Fruit fly (Drosophila melanogaster) whole organism, prepupa: ENCODE data around the gene Ir68a.

Experiments
- Blimp-1 ChIP-seq: fragments of 200-800 bp; sonication (Bioruptor generic); optimal IDR thresholded peaks from 3 replicates; lab custom pipeline; 2017; ENCODE audit warnings: missing biosample characterization, missing genetic modification characterization, mild to moderate bottlenecking, moderate library complexity, missing genetic modification reagents
- CG11294 ChIP-seq: fragments of 200-800 bp; sonication (Bioruptor generic); IDR thresholded peaks from 2 replicates; pipeline ENCODE4 v1.3.6; 2022; ENCODE audit warnings: missing biosample characterization, missing genetic modification characterization
- CG11762 ChIP-seq: fragments of 200-800 bp; sonication (Bioruptor generic); optimal IDR thresholded peaks from 3 replicates; lab custom pipeline; 2016; ENCODE audit warnings: missing biosample characterization, missing genetic modification characterization; ENCODE audit not compliant: insufficient read depth
- CG11902 ChIP-seq: fragments of 200-800 bp; sonication (Bioruptor generic); optimal IDR thresholded peaks from 3 replicates; lab custom pipeline; 2016; ENCODE audit warnings: missing biosample characterization, missing genetic modification characterization
- CG1621 ChIP-seq: fragments of 200-800 bp; sonication (Bioruptor generic); optimal IDR thresholded peaks from 3 replicates; lab custom pipeline; 2018; ENCODE audit warnings: missing biosample characterization, mild to moderate bottlenecking, missing genetic modification characterization
- CG16779 ChIP-seq: fragments of 200-800 bp; sonication (Bioruptor generic); optimal IDR thresholded peaks from 3 replicates; lab custom pipeline; 2017; ENCODE audit warnings: missing biosample characterization, mild to moderate bottlenecking, missing genetic modification characterization
- CG31627 ChIP-seq: fragments of 200-800 bp; sonication (Bioruptor generic); optimal IDR thresholded peaks from 3 replicates; lab custom pipeline; 2016; ENCODE audit warnings: missing biosample characterization, missing genetic modification characterization
- CG32006 ChIP-seq: fragments of 200-800 bp; sonication (Bioruptor generic); optimal IDR thresholded peaks from 3 replicates; lab custom pipeline; 2017; ENCODE audit warnings: missing biosample characterization, mild to moderate bottlenecking, missing genetic modification characterization
- CG34406 ChIP-seq: fragments of 200-800 bp; sonication (Bioruptor generic); optimal IDR thresholded peaks from 3 replicates; lab custom pipeline; 2016; ENCODE audit warnings: missing biosample characterization, missing genetic modification characterization
- CG3919 ChIP-seq: fragments of 200-800 bp; sonication (Bioruptor generic); optimal IDR thresholded peaks from 3 replicates; lab custom pipeline; 2016; ENCODE audit warnings: missing biosample characterization, missing genetic modification characterization
- CG4318 ChIP-seq: fragments of 200-800 bp; sonication (Bioruptor generic); optimal IDR thresholded peaks from 3 replicates; lab custom pipeline; 2017; ENCODE audit warnings: missing biosample characterization, mild to moderate bottlenecking, missing genetic modification characterization
- CG6163 ChIP-seq: fragments of 200-800 bp; sonication (Bioruptor generic); IDR thresholded peaks from 3 replicates; pipeline ENCODE4 v1.3.6; 2022; ENCODE audit warnings: missing biosample characterization, missing genetic modification characterization
- CG6792 ChIP-seq: fragments of 200-800 bp; sonication (Bioruptor generic); optimal IDR thresholded peaks from 3 replicates; lab custom pipeline; 2016; ENCODE audit warnings: missing biosample characterization, missing genetic modification characterization
- CG6808 ChIP-seq: fragments of 200-800 bp; sonication (Bioruptor generic); optimal IDR thresholded peaks from 3 replicates; lab custom pipeline; 2017; ENCODE audit warnings: missing biosample characterization, missing genetic modification characterization, mild to moderate bottlenecking, moderate library complexity, missing genetic modification reagents
- CG6854 ChIP-seq: fragments of 200-800 bp; sonication (Bioruptor generic); optimal IDR thresholded peaks from 2 replicates; lab custom pipeline; 2017; ENCODE audit warnings: missing biosample characterization, mild to moderate bottlenecking, missing genetic modification characterization
- CG7368 ChIP-seq: fragments of 200-800 bp; sonication (Bioruptor generic); optimal IDR thresholded peaks from 3 replicates; lab custom pipeline; 2016; ENCODE audit warnings: missing biosample characterization, missing genetic modification characterization
- CG8632 ChIP-seq: fragments of 200-800 bp; sonication (Bioruptor generic); optimal IDR thresholded peaks from 3 replicates; lab custom pipeline; 2016; ENCODE audit warnings: missing biosample characterization, missing genetic modification characterization
- CG9139 ChIP-seq: fragments of 200-800 bp; sonication (Bioruptor generic); optimal IDR thresholded peaks from 3 replicates; lab custom pipeline; 2017; ENCODE audit warnings: missing biosample characterization, mild to moderate bottlenecking, missing genetic modification characterization
- Eip75B ChIP-seq: fragments of 200-800 bp; sonication (Bioruptor generic); optimal IDR thresholded peaks from 3 replicates; lab custom pipeline; 2016; ENCODE audit warnings: missing biosample characterization, missing genetic modification characterization
- Eip78C ChIP-seq: fragments of 200-800 bp; sonication (Bioruptor generic); peaks from one replicate; lab custom pipeline; 2016; ENCODE audit warnings: missing biosample characterization, missing genetic modification characterization
- Eip93F ChIP-seq: fragments of 200-800 bp; sonication (Bioruptor generic); optimal IDR thresholded peaks from 2 replicates; lab custom pipeline; 2016; ENCODE audit warnings: missing biosample characterization, mild to moderate bottlenecking, missing genetic modification characterization
- Ets21C ChIP-seq: fragments of 200-800 bp; sonication (Bioruptor generic); optimal IDR thresholded peaks from 3 replicates; lab custom pipeline; 2016; ENCODE audit warnings: missing biosample characterization, missing genetic modification characterization
- Ets96B ChIP-seq: fragments of 200-800 bp; optimal IDR thresholded peaks from 2 replicates; lab custom pipeline; 2019; ENCODE audit warnings: missing biosample characterization, mild to moderate bottlenecking, missing genetic modification characterization, moderate library complexity
- Gug ChIP-seq: fragments of 200-800 bp; sonication (Bioruptor generic); IDR thresholded peaks from 2 replicates; pipeline ENCODE4 v1.3.6; 2022; ENCODE audit warnings: missing biosample characterization, missing genetic modification characterization
- Hr38 ChIP-seq: sonication (Bioruptor generic); optimal IDR thresholded peaks from 2 replicates; lab custom pipeline; 2016; ENCODE audit warnings: missing biosample characterization, missing genetic modification characterization
- Hr39 ChIP-seq: fragments of 200-800 bp; sonication (Bioruptor generic); optimal IDR thresholded peaks from 2 replicates; lab custom pipeline; 2016; ENCODE audit warnings: missing biosample characterization, missing genetic modification characterization
- Hr4 ChIP-seq: fragments of 200-800 bp; sonication (Bioruptor generic); optimal IDR thresholded peaks from 3 replicates; lab custom pipeline; 2016; ENCODE audit warnings: missing biosample characterization, missing genetic modification characterization
- Lpt ChIP-seq: fragments of 200-800 bp; sonication (Bioruptor generic); optimal IDR thresholded peaks from 3 replicates; lab custom pipeline; 2016; ENCODE audit warnings: missing biosample characterization, missing genetic modification characterization
- OdsH ChIP-seq: fragments of 200-800 bp; sonication (Bioruptor generic); optimal IDR thresholded peaks from 3 replicates; lab custom pipeline; 2016; ENCODE audit warnings: missing biosample characterization, missing genetic modification characterization
- Smox ChIP-seq: fragments of 200-800 bp; sonication (Bioruptor generic); optimal IDR thresholded peaks from 3 replicates; lab custom pipeline; 2016; ENCODE audit warnings: missing biosample characterization, missing genetic modification characterization
- Sox102F ChIP-seq: fragments of 200-800 bp; sonication (Bioruptor generic); optimal IDR thresholded peaks from 2 replicates; lab custom pipeline; 2016; ENCODE audit warnings: missing biosample characterization, mild to moderate bottlenecking, missing genetic modification characterization
- Sox14 ChIP-seq: fragments of 200-800 bp; sonication (Bioruptor generic); optimal IDR thresholded peaks from 3 replicates; lab custom pipeline; 2016; ENCODE audit warnings: missing biosample characterization, missing genetic modification characterization
- Sox15 ChIP-seq: fragments of 200-800 bp; sonication (Bioruptor generic); optimal IDR thresholded peaks from 3 replicates; lab custom pipeline; 2016; ENCODE audit warnings: missing biosample characterization, missing genetic modification characterization
- cyc ChIP-seq: fragments of 200-800 bp; sonication (Bioruptor generic); optimal IDR thresholded peaks from 3 replicates; lab custom pipeline; 2016; ENCODE audit warnings: missing biosample characterization, missing genetic modification characterization
- dac ChIP-seq: fragments of 200-800 bp; sonication (Bioruptor generic); optimal IDR thresholded peaks from 2 replicates; lab custom pipeline; 2017; ENCODE audit warnings: missing biosample characterization, mild to moderate bottlenecking, missing genetic modification characterization
- fd59A ChIP-seq: fragments of 200-800 bp; sonication (Bioruptor generic); optimal IDR thresholded peaks from 2 replicates; lab custom pipeline; 2017; ENCODE audit warnings: missing biosample characterization, mild to moderate bottlenecking, missing genetic modification characterization, missing genetic modification reagents
- fd85E ChIP-seq: fragments of 200-800 bp; sonication (Bioruptor generic); optimal IDR thresholded peaks from 3 replicates; lab custom pipeline; 2016; ENCODE audit warnings: missing biosample characterization, missing genetic modification characterization
- fkh ChIP-seq: fragments of 200-800 bp; sonication (Bioruptor generic); optimal IDR thresholded peaks from 3 replicates; lab custom pipeline; 2017; ENCODE audit warnings: missing biosample characterization, mild to moderate bottlenecking, missing genetic modification characterization, moderate library complexity
- lz ChIP-seq: fragments of 200-800 bp; sonication (Bioruptor generic); optimal IDR thresholded peaks from 3 replicates; lab custom pipeline; 2016; ENCODE audit warnings: missing biosample characterization, missing genetic modification characterization
- net ChIP-seq: fragments of 200-800 bp; sonication (Bioruptor generic); optimal IDR thresholded peaks from 3 replicates; lab custom pipeline; 2016; ENCODE audit warnings: missing biosample characterization, missing genetic modification characterization
- pdm3 ChIP-seq: fragments of 200-800 bp; sonication (Bioruptor generic); optimal IDR thresholded peaks from 3 replicates; lab custom pipeline; 2016; ENCODE audit warnings: missing biosample characterization, missing genetic modification characterization
- salr ChIP-seq, 2 experiments: fragments of 200-800 bp; sonication (Bioruptor generic); optimal IDR thresholded peaks; 3 replicates each; lab custom pipeline; 2016 to 2018; ENCODE audit warnings: missing biosample characterization in 2 of 2, missing genetic modification characterization in 2 of 2, mild to moderate bottlenecking in 1 of 2
- spab ChIP-seq: fragments of 200-800 bp; sonication (Bioruptor generic); optimal IDR thresholded peaks from 2 replicates; lab custom pipeline; 2017; ENCODE audit warnings: missing biosample characterization, mild to moderate bottlenecking, missing genetic modification characterization, missing genetic modification reagents
- svp ChIP-seq: fragments of 200-800 bp; sonication (Bioruptor generic); peaks from one replicate; lab custom pipeline; 2016; ENCODE audit warnings: missing biosample characterization, missing genetic modification characterization
- topi ChIP-seq: fragments of 200-800 bp; sonication (Bioruptor generic); optimal IDR thresholded peaks from 3 replicates; lab custom pipeline; 2016; ENCODE audit warnings: missing biosample characterization, missing genetic modification characterization
- vri ChIP-seq: fragments of 200-800 bp; sonication (Bioruptor generic); optimal IDR thresholded peaks from 3 replicates; lab custom pipeline; 2016; ENCODE audit warnings: missing biosample characterization, mild to moderate bottlenecking, missing genetic modification characterization

The Ir68a gene

DNA sequence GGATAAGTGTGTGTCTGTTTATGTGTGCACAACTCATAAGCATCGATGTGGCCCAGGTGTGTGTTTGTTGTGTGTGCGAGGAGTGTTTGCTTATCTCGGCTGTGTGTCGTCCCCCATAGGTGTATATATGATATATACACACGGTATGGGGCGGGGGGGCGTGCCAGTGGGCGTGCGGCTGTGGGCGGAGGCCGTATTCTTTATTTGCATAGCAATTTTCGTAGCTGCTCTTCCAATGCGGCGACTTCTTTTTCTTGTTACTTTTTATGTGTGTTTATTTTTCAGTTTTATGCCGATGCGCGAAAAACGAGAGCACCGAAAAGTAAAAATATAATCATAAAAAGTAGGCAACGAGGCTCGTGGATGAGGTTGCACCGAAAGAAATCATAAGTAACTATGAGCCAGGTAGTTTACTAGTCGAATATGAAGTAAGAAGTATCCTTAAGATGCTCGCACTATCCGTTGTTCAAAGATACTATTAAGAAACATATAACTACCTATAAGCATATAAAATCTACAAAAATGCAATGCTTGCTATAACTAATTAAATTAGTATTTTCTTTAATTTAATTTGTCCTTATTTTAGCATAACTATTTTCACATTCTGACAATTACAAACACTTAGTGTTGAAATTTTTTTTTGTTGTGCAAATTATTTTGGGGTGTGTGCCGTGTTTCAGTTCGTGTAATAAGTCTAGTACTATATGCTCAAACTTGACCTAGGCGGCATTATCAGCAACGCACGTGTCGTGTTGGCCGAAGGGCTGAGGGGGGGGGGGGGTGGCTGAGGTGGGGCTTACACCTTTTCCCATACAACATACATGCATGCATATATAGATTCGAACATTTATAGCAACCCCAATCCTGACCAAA, 42.7 kb upstream of the Ir68a start (continued):
- TF ChIP-seq CG1621 (tag; lab: Kevin White, UChicago) (no peak), svp (GFP tag; lab: Kevin White, UChicago) (no peak)

DNA sequence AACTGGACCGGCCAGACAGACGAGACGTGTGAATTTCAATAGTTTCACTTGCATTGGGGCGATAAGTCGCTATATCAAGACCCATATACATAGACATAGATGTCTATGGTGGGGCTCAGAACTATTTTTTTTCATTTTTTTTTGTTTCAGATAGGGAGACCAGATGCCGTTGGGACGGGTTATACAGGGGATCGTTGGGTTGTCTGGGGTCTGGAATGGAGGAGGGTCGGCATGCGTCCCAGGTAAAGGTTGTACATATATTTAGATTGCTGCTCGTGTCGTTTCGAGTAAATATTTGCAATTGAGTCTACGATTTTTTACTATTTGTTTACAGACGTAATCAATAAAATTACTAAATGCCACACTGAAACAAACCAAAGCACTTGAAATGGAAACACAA, 40.0 kb upstream of the Ir68a start:
- no peak for TF ChIP-seq Sox102F (GFP tag; lab: Kevin White, UChicago)
- TF ChIP-seq Sox15 (GFP tag; lab: Kevin White, UChicago) = no peak
- no peak for TF ChIP-seq Ets21C (GFP tag; lab: Kevin White, UChicago)
- TF ChIP-seq fkh (GFP tag; lab: Kevin White, UChicago) = peak; percentile 70
- TF ChIP-seq CG3919 = no peak
- no peak for TF ChIP-seq CG9139
- TF ChIP-seq Eip78C (GFP tag; lab: Kevin White, UChicago) = peak; percentile 28
- no peak for TF ChIP-seq topi (GFP tag; lab: Kevin White, UChicago)

DNA sequence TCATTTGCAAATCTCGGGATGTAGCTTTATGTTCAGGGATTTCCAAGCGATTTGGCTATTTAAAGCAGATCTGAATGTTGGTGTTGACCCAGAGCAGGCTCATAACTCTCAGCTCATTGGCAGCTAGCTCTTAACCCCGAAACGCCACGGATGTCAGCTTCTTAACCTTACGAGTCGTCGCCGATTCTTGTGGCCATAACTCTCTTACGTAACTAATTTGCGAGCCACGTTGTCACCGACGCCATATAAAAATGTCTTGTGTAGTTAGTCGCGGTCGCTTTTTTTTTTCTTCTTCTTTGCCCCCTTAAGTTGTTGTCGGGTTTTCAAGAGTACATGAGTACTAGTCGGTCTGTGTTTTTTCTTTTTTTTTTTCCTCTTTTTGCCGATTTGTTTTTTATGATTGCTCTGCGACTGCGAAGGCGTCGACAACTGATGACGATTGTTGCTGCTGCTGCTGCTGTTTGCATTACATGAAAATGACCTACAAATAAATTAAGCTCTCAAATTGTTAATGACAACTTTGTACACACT, 38.2 kb upstream of the Ir68a start:
- no peak for TF ChIP-seq CG1621 (tag; lab: Kevin White, UChicago)
- no peak for TF ChIP-seq Hr38 (GFP tag; lab: Kevin White, UChicago)
- TF ChIP-seq CG9139 = no peak
- TF ChIP-seq net (GFP tag; lab: Kevin White, UChicago) = peak; percentile 22
- TF ChIP-seq fd59A (GFP tag; lab: Kevin White, UChicago) = no peak
- TF ChIP-seq CG6854 (GFP tag; lab: Kevin White, UChicago) = no peak
- no peak for TF ChIP-seq Hr4 (GFP tag; lab: Kevin White, UChicago)
- TF ChIP-seq Sox15 (GFP tag; lab: Kevin White, UChicago) = no peak
- TF ChIP-seq vri (GFP tag; lab: Kevin White, UChicago) = no peak
- no peak for TF ChIP-seq Smox (GFP tag; lab: Kevin White, UChicago)
- peak; percentile 33 for TF ChIP-seq CG6808 (GFP tag; lab: Kevin White, UChicago)
- TF ChIP-seq CG8632 (GFP tag; lab: Kevin White, UChicago) = no peak
- no peak for TF ChIP-seq CG32006 (GFP tag; lab: Kevin White, UChicago)
- TF ChIP-seq lz (GFP tag; lab: Kevin White, UChicago) = no peak
- TF ChIP-seq CG11902 = no peak
- no peak for TF ChIP-seq Gug (GFP tag; lab: Robert Waterston, UW)
- TF ChIP-seq Sox102F (GFP tag; lab: Kevin White, UChicago) = no peak
- no peak for TF ChIP-seq pdm3 (GFP tag; lab: Kevin White, UChicago)
- TF ChIP-seq CG11294 = no peak
- TF ChIP-seq Eip78C (GFP tag; lab: Kevin White, UChicago) = no peak
- TF ChIP-seq CG16779 (tag; lab: Kevin White, UChicago) = no peak
- peak; percentile 57; the same call in 2 of the 3 replicates for TF ChIP-seq CG6163 (GFP tag; lab: Robert Waterston, UW)
- no peak for TF ChIP-seq OdsH (GFP tag; lab: Kevin White, UChicago)
- no peak for TF ChIP-seq topi (GFP tag; lab: Kevin White, UChicago)
- no peak for TF ChIP-seq CG11762 (GFP tag; lab: Kevin White, UChicago)
- no peak for TF ChIP-seq Lpt (GFP tag; lab: Kevin White, UChicago)
- no peak for TF ChIP-seq CG7368 (GFP tag; lab: Kevin White, UChicago)
- no peak for TF ChIP-seq CG31627 (GFP tag; lab: Kevin White, UChicago)
- no peak for TF ChIP-seq Blimp-1
- no peak for TF ChIP-seq CG4318
- no peak for TF ChIP-seq Sox14 (GFP tag; lab: Kevin White, UChicago)
- TF ChIP-seq cyc (GFP tag; lab: Kevin White, UChicago) = no peak
- TF ChIP-seq spab (GFP tag; lab: Kevin White, UChicago) = no peak
- TF ChIP-seq CG6792 = no peak
- no peak for TF ChIP-seq CG34406
- TF ChIP-seq fd85E = no peak
- TF ChIP-seq dac (GFP tag; lab: Kevin White, UChicago) = no peak
- no peak for TF ChIP-seq Hr39
- no peak for TF ChIP-seq Ets96B (tag; lab: Kevin White, UChicago)
- no peak for TF ChIP-seq Eip75B
- TF ChIP-seq salr (GFP tag; optimal IDR thresholded peaks at IDR 0.05; lab: Kevin White, UChicago) = no peak
- no peak for TF ChIP-seq Ets21C (GFP tag; lab: Kevin White, UChicago)
- no peak for TF ChIP-seq Eip93F (GFP tag; lab: Kevin White, UChicago)
